Fruit fly (Drosophila melanogaster) whole organism: Measurements from ENCODE around the gene CG5096.

Source experiments
- CG8478 ChIP-seq: fragments of >200 bp; optimal IDR thresholded peaks from 2 replicates; lab custom pipeline; 2018; ENCODE audit warnings: inconsistent platforms
- Dll ChIP-seq: fragments of >200 bp; optimal IDR thresholded peaks from 2 replicates; lab custom pipeline; 2017
- pan ChIP-seq: fragments of >200 bp; optimal IDR thresholded peaks from 2 replicates; lab custom pipeline; 2017
- psq ChIP-seq: fragments of >200 bp; optimal IDR thresholded peaks from 2 replicates; lab custom pipeline; 2017
- usp ChIP-seq: fragments of >200 bp; optimal IDR thresholded peaks from 2 replicates; lab custom pipeline; 2017; ENCODE audit warnings: missing biosample characterization, missing genetic modification characterization, mixed read lengths

dm6 chr2L:10428528-10428927 is 46.5 kb downstream of the CG5096 start, which contains the start of gene CG5188:
- no peak for TF ChIP-seq pan (lab: Kevin White, UChicago)
- TF ChIP-seq usp (GFP tag; lab: Kevin White, UChicago), result no peak
- no peak for TF ChIP-seq psq
- no peak for TF ChIP-seq CG8478 (lab: Kevin White, UChicago)
- no peak for TF ChIP-seq Dll (lab: Kevin White, UChicago)
